Worm (Caenorhabditis elegans) whole organism, L2 larva: ENCODE results near the gene snu-23.

Experiments
- aly-2 ChIP-seq: fragments of 150-350 bp; optimal IDR thresholded peaks from 2 replicates; lab custom pipeline; 2014; ENCODE audit warnings: missing biosample characterization, missing genetic modification characterization
- egl-27 ChIP-seq: sonication (generic microtip); optimal IDR thresholded peaks from 3 replicates; lab custom pipeline; 2017; ENCODE audit warnings: missing biosample characterization, missing genetic modification reagents, missing genetic modification characterization
- elt-3 ChIP-seq: sonication (generic microtip); optimal IDR thresholded peaks from 2 replicates; lab custom pipeline; 2017; ENCODE audit warnings: missing biosample characterization, missing genetic modification characterization
- lin-39 ChIP-seq: fragments of 150-350 bp; optimal IDR thresholded peaks from 2 replicates; lab custom pipeline; 2014; ENCODE audit warnings: missing biosample characterization, missing genetic modification reagents, missing genetic modification characterization
- lsy-2 ChIP-seq, 2 experiments: fragments of 150-350 bp in 1 of 2; sonication (generic microtip) in 1 of 2; optimal IDR thresholded peaks; 2 replicates each; lab custom pipeline; 2014 to 2017; ENCODE audit warnings: missing biosample characterization in 2 of 2, missing genetic modification characterization in 2 of 2
- nhr-12 ChIP-seq: fragments of 150-350 bp; optimal IDR thresholded peaks from 2 replicates; lab custom pipeline; 2014; ENCODE audit warnings: missing biosample characterization, missing genetic modification characterization
- nhr-237 ChIP-seq: fragments of 150-350 bp; optimal IDR thresholded peaks from 2 replicates; lab custom pipeline; 2014; ENCODE audit warnings: missing biosample characterization, missing genetic modification characterization
- nhr-25 ChIP-seq: fragments of 150-350 bp; sonication (generic microtip); optimal IDR thresholded peaks from 3 replicates; lab custom pipeline; 2014; ENCODE audit warnings: missing biosample characterization, missing genetic modification characterization
- skn-1 ChIP-seq: sonication (generic microtip); optimal IDR thresholded peaks from 2 replicates; lab custom pipeline; 2017; ENCODE audit warnings: missing biosample characterization, missing genetic modification characterization
- sma-9 ChIP-seq, 2 experiments: fragments of 150-350 bp in 1 of 2; sonication (generic microtip) in 1 of 2; optimal IDR thresholded peaks; 2 replicates each; lab custom pipeline; 2014 to 2016; ENCODE audit warnings: missing genetic modification characterization in 2 of 2, mild to moderate bottlenecking in 1 of 2, missing biosample characterization in 1 of 2, missing compliant biosample characterization in 1 of 2, missing genetic modification reagents in 1 of 2, moderate library complexity in 1 of 2
- unc-39 ChIP-seq: fragments of 150-350 bp; optimal IDR thresholded peaks from 2 replicates; lab custom pipeline; 2014; ENCODE audit warnings: missing biosample characterization, missing genetic modification characterization
- unc-55 ChIP-seq: fragments of 150-350 bp; sonication (generic microtip); optimal IDR thresholded peaks from 3 replicates; lab custom pipeline; 2014; ENCODE audit warnings: missing biosample characterization, missing genetic modification reagents, missing genetic modification characterization

ce11 chrIII:7736003-7736402, 33.9 kb downstream of the snu-23 start:
- TF ChIP-seq nhr-237 (tag; lab: Kevin White, UChicago) = no peak
- no peak for TF ChIP-seq unc-55 (GFP tag; lab: Kevin White, UChicago)
- TF ChIP-seq lin-39 (tag; lab: Kevin White, UChicago) = no peak
- TF ChIP-seq sma-9 (GFP tag; optimal IDR thresholded peaks at IDR 0.05; lab: Kevin White, UChicago) = no peak
- TF ChIP-seq sma-9 (tag; optimal IDR thresholded peaks at IDR 0.05; lab: Kevin White, UChicago) = no peak
- no peak for TF ChIP-seq nhr-12 (tag; lab: Kevin White, UChicago)
- no peak for TF ChIP-seq lsy-2 (tag; optimal IDR thresholded peaks at IDR 0.05; lab: Kevin White, UChicago)
- TF ChIP-seq elt-3 (tag; lab: Kevin White, UChicago) = no peak
- no peak for TF ChIP-seq aly-2 (tag; lab: Kevin White, UChicago)
- TF ChIP-seq egl-27 = no peak
- TF ChIP-seq unc-39 (tag; lab: Kevin White, UChicago) = no peak
- no peak for TF ChIP-seq nhr-25
- TF ChIP-seq skn-1 = no peak
